Worm (Caenorhabditis elegans): ENCODE data around the gene dct-16.

The dct-16 gene

ce11 chrV:20455637-20456036 lies 43.2 kb downstream of the dct-16 start:
- no peak for TF ChIP-seq nhr-71 (tag; optimal IDR thresholded peaks at IDR 0.05)
- no peak for TF ChIP-seq irx-1 (tag; optimal IDR thresholded peaks at IDR 0.05)
- TF ChIP-seq lin-13 (GFP tag; optimal IDR thresholded peaks at IDR 0.05), result no peak
- TF ChIP-seq tlp-1 (tag; optimal IDR thresholded peaks at IDR 0.05), result no peak
- TF ChIP-seq mab-9 (GFP tag; IDR thresholded peaks at IDR 0.05), result no peak
- TF ChIP-seq fkh-8 (tag; optimal IDR thresholded peaks at IDR 0.05), result no peak
- no peak for TF ChIP-seq unc-62 (GFP tag; optimal IDR thresholded peaks at IDR 0.05)
- TF ChIP-seq ceh-63 (GFP tag; optimal IDR thresholded peaks at IDR 0.05), result no peak
- TF ChIP-seq unc-30 (tag; optimal IDR thresholded peaks at IDR 0.05), result no peak
- TF ChIP-seq fos-1 (tag; optimal IDR thresholded peaks at IDR 0.05), result no peak
- no peak for TF ChIP-seq lin-15B (tag; optimal IDR thresholded peaks at IDR 0.05)
- TF ChIP-seq mep-1 (tag; optimal IDR thresholded peaks at IDR 0.05), result no peak
- peak; percentile 52 for TF ChIP-seq snu-23 (GFP tag; optimal IDR thresholded peaks at IDR 0.05)
- TF ChIP-seq tbx-2 (tag; optimal IDR thresholded peaks at IDR 0.05), result no peak
- no peak for TF ChIP-seq hlh-17 (GFP tag; optimal IDR thresholded peaks at IDR 0.05; ENCODE audit: borderline replicate concordance)
- TF ChIP-seq C16A3.4 (tag; optimal IDR thresholded peaks at IDR 0.05), result no peak
- TF ChIP-seq aha-1 (tag; optimal IDR thresholded peaks at IDR 0.05), result no peak
- TF ChIP-seq dsc-1 (tag; optimal IDR thresholded peaks at IDR 0.05), result peak; percentile 54
- no peak for TF ChIP-seq isw-1 (GFP tag; IDR thresholded peaks at IDR 0.05)
- TF ChIP-seq fkh-10 (GFP tag; optimal IDR thresholded peaks at IDR 0.05), result no peak
- TF ChIP-seq C04F5.9 (tag; optimal IDR thresholded peaks at IDR 0.05), result no peak
- TF ChIP-seq sup-37 (GFP tag; optimal IDR thresholded peaks at IDR 0.05), result no peak
- no peak for TF ChIP-seq nhr-90 (tag; optimal IDR thresholded peaks at IDR 0.05; ENCODE audit: poor library complexity)
- no peak for TF ChIP-seq mef-2 (tag; optimal IDR thresholded peaks at IDR 0.05)
- no peak for TF ChIP-seq ztf-4 (tag; optimal IDR thresholded peaks at IDR 0.05)
- TF ChIP-seq nhr-84 (tag; optimal IDR thresholded peaks at IDR 0.05), result no peak
- TF ChIP-seq lin-35 (GFP tag; optimal IDR thresholded peaks at IDR 0.05), result peak in 1 of 2 experiments; percentile 10
- no peak for TF ChIP-seq nhr-85 (tag)
- TF ChIP-seq ces-1 (GFP tag; optimal IDR thresholded peaks at IDR 0.05), result no peak
- no peak for TF ChIP-seq blmp-1 (tag; optimal IDR thresholded peaks at IDR 0.05)
- TF ChIP-seq nhr-20 (tag; optimal IDR thresholded peaks at IDR 0.05), result peak; percentile 16
- TF ChIP-seq lir-3 (tag; optimal IDR thresholded peaks at IDR 0.05; ENCODE audit: poor library complexity), result no peak
- no peak for TF ChIP-seq unc-86 (tag; optimal IDR thresholded peaks at IDR 0.05)
- no peak for TF ChIP-seq C34B4.2 (tag; optimal IDR thresholded peaks at IDR 0.05)
- no peak for TF ChIP-seq lin-14 (GFP tag; optimal IDR thresholded peaks at IDR 0.05)
- TF ChIP-seq fkh-4 (tag; optimal IDR thresholded peaks at IDR 0.05; ENCODE audit: borderline replicate concordance), result no peak
- no peak for TF ChIP-seq F16B12.6 (tag; optimal IDR thresholded peaks at IDR 0.05)
- TF ChIP-seq snpc-4 (tag; optimal IDR thresholded peaks at IDR 0.05), result peak; percentile 98
- no peak for TF ChIP-seq nhr-11 (tag; optimal IDR thresholded peaks at IDR 0.05)
- TF ChIP-seq nhr-76 (tag; optimal IDR thresholded peaks at IDR 0.05), result no peak
- no peak for TF ChIP-seq pag-3 (tag; optimal IDR thresholded peaks at IDR 0.05; ENCODE audit: borderline replicate concordance, insufficient read depth)
- TF ChIP-seq aly-2 (tag; optimal IDR thresholded peaks at IDR 0.05), result no peak
- peak; percentile 13 for TF ChIP-seq lin-39 (tag; optimal IDR thresholded peaks at IDR 0.05)
- TF ChIP-seq nhr-28 (tag; optimal IDR thresholded peaks at IDR 0.05), result no peak
- TF ChIP-seq zip-4 (GFP tag; optimal IDR thresholded peaks at IDR 0.05), result no peak
- no peak for TF ChIP-seq unc-130 (tag; optimal IDR thresholded peaks at IDR 0.05)
- TF ChIP-seq lsy-2 (tag; optimal IDR thresholded peaks at IDR 0.05), result peak in 1 of 2 experiments; percentile 3
- peak; percentile 41 for TF ChIP-seq nhr-19 (GFP tag; conservative IDR thresholded peaks at IDR 0.05)
- no peak for TF ChIP-seq ama-1 (optimal IDR thresholded peaks at IDR 0.05)
- TF ChIP-seq mdl-1 (tag; optimal IDR thresholded peaks at IDR 0.05), result peak in 1 of 2 experiments; percentile 20
- TF ChIP-seq zag-1 (tag; optimal IDR thresholded peaks at IDR 0.05), result no peak
- TF ChIP-seq ceh-8 (GFP tag; optimal IDR thresholded peaks at IDR 0.05), result no peak
- TF ChIP-seq nhr-47 (tag; optimal IDR thresholded peaks at IDR 0.05), result peak; percentile 59
- TF ChIP-seq sptf-1 (tag; optimal IDR thresholded peaks at IDR 0.05), result no peak
- no peak for TF ChIP-seq hpl-2 (GFP tag; optimal IDR thresholded peaks at IDR 0.05)
